Worm (Caenorhabditis elegans) whole organism, L4 larva: Measurements from ENCODE around the gene C08F8.15.

Source experiments
- F37D6.2 ChIP-seq: sonication (generic microtip); optimal IDR thresholded peaks from 2 replicates; lab custom pipeline; 2016; ENCODE audit warnings: mild to moderate bottlenecking, missing genetic modification characterization, missing compliant biosample characterization
- F44E2.7 ChIP-seq: fragments of 200-800 bp; sonication (Bioruptor generic); IDR thresholded peaks from 2 replicates; pipeline ENCODE4 v2.1.2; 2022; ENCODE audit warnings: missing genetic modification characterization, missing compliant biosample characterization
- Y75B8A.6 ChIP-seq: fragments of 200-800 bp; sonication (Bioruptor generic); IDR thresholded peaks from 2 replicates; pipeline ENCODE4 v1.3.6; 2022; ENCODE audit warnings: missing genetic modification reagents, missing genetic modification characterization, missing compliant biosample characterization
- ama-1 ChIP-seq: fragments of 150-350 bp; optimal IDR thresholded peaks from 2 replicates; lab custom pipeline; 2014; ENCODE audit warnings: inconsistent platforms, mixed read lengths
- arid-1 ChIP-seq: fragments of 200-800 bp; sonication (Bioruptor generic); conservative IDR thresholded peaks from 2 replicates; pipeline ENCODE4 v1.3.6; 2022; ENCODE audit warnings: missing genetic modification reagents, missing genetic modification characterization, missing compliant biosample characterization
- ceh-44 ChIP-seq: fragments of 200-800 bp; sonication (Bioruptor generic); IDR thresholded peaks from 2 replicates; pipeline ENCODE4 v1.3.6; 2022; ENCODE audit warnings: missing genetic modification reagents, missing genetic modification characterization, missing compliant biosample characterization
- ceh-62 ChIP-seq: sonication (generic microtip); optimal IDR thresholded peaks from 2 replicates; lab custom pipeline; 2017; ENCODE audit warnings: missing biosample characterization, missing genetic modification characterization
- cey-2 ChIP-seq: sonication (generic microtip); optimal IDR thresholded peaks from 3 replicates; lab custom pipeline; 2017; ENCODE audit warnings: missing genetic modification characterization, mild to moderate bottlenecking, missing compliant biosample characterization, antibody characterized with exemption, borderline replicate concordance; ENCODE audit not compliant: insufficient read depth
- ctbp-1 ChIP-seq: fragments of 200-800 bp; sonication (Bioruptor generic); IDR thresholded peaks from 2 replicates; pipeline ENCODE4 v1.3.6; 2022; ENCODE audit warnings: missing genetic modification reagents, missing genetic modification characterization, missing compliant biosample characterization
- dmd-6 ChIP-seq: fragments of 200-800 bp; sonication (Bioruptor generic); IDR thresholded peaks from 2 replicates; pipeline ENCODE4 v1.3.6; 2022; ENCODE audit warnings: missing genetic modification reagents, missing genetic modification characterization, missing compliant biosample characterization
- dmd-8 ChIP-seq: fragments of 200-800 bp; sonication (Bioruptor generic); IDR thresholded peaks from 2 replicates; pipeline ENCODE4 v1.3.6; 2022; ENCODE audit warnings: missing genetic modification characterization, missing compliant biosample characterization
- dmd-9 ChIP-seq: fragments of 200-800 bp; sonication (Bioruptor generic); IDR thresholded peaks from 2 replicates; pipeline ENCODE4 v1.3.6; 2022; ENCODE audit warnings: missing genetic modification reagents, missing genetic modification characterization, missing compliant biosample characterization
- duxl-1 ChIP-seq: sonication (generic microtip); optimal IDR thresholded peaks from 2 replicates; lab custom pipeline; 2016; ENCODE audit warnings: mild to moderate bottlenecking, missing genetic modification characterization, moderate library complexity, missing compliant biosample characterization; ENCODE audit not compliant: poor library complexity
- dve-1 ChIP-seq: sonication (generic microtip); optimal IDR thresholded peaks from 2 replicates; lab custom pipeline; 2017; ENCODE audit warnings: antibody characterized with exemption, mild to moderate bottlenecking, missing genetic modification characterization, missing compliant biosample characterization; ENCODE audit not compliant: insufficient read depth
- egl-43 ChIP-seq: fragments of 200-800 bp; sonication (Bioruptor generic); IDR thresholded peaks from 2 replicates; pipeline ENCODE4 v1.3.6; 2022; ENCODE audit warnings: missing genetic modification reagents, missing genetic modification characterization, missing compliant biosample characterization
- fkh-10 ChIP-seq: fragments of 150-350 bp; optimal IDR thresholded peaks from 2 replicates; lab custom pipeline; 2014; ENCODE audit warnings: missing biosample characterization, missing genetic modification reagents, missing genetic modification characterization
- fos-1 ChIP-seq: fragments of 150-350 bp; optimal IDR thresholded peaks from 2 replicates; lab custom pipeline; 2014; ENCODE audit warnings: missing biosample characterization, missing genetic modification characterization
- gei-8 ChIP-seq: fragments of 200-800 bp; sonication (Bioruptor generic); optimal IDR thresholded peaks from 2 replicates; lab custom pipeline; 2018; ENCODE audit warnings: mild to moderate bottlenecking, missing genetic modification characterization, missing compliant biosample characterization
- hlh-11 ChIP-seq: fragments of 200-800 bp; sonication (Bioruptor generic); optimal IDR thresholded peaks from 2 replicates; lab custom pipeline; 2018; ENCODE audit warnings: mild to moderate bottlenecking, missing genetic modification characterization, missing compliant biosample characterization
- hlh-30 ChIP-seq: sonication (generic microtip); optimal IDR thresholded peaks from 2 replicates; lab custom pipeline; 2017; ENCODE audit warnings: antibody characterized with exemption, mild to moderate bottlenecking, missing genetic modification characterization, missing compliant biosample characterization; ENCODE audit not compliant: insufficient read depth
- jun-1 ChIP-seq: fragments of 150-350 bp; optimal IDR thresholded peaks from 2 replicates; lab custom pipeline; 2014; ENCODE audit warnings: missing biosample characterization, missing genetic modification reagents, missing genetic modification characterization
- lin-15B ChIP-seq: fragments of 150-350 bp; sonication (generic microtip); optimal IDR thresholded peaks from 3 replicates; lab custom pipeline; 2014; ENCODE audit warnings: missing biosample characterization, missing genetic modification characterization
- lin-29 ChIP-seq: fragments of 200-800 bp; sonication (Bioruptor generic); IDR thresholded peaks from 2 replicates; pipeline ENCODE4 v1.3.6; 2022; ENCODE audit warnings: missing genetic modification reagents, missing genetic modification characterization, missing compliant biosample characterization
- lin-38 ChIP-seq: fragments of 200-800 bp; sonication (Bioruptor generic); IDR thresholded peaks from 2 replicates; pipeline ENCODE4 v1.3.6; 2022; ENCODE audit warnings: missing genetic modification reagents, missing genetic modification characterization, missing compliant biosample characterization
- mdt-29 ChIP-seq: fragments of 200-800 bp; sonication (Bioruptor generic); IDR thresholded peaks from 2 replicates; pipeline ENCODE4 v1.3.6; 2022; ENCODE audit warnings: missing genetic modification reagents, missing genetic modification characterization, missing compliant biosample characterization
- mxl-2 ChIP-seq: fragments of 200-800 bp; sonication (Bioruptor generic); conservative IDR thresholded peaks from 2 replicates; pipeline ENCODE4 v1.3.6; 2022; ENCODE audit warnings: missing genetic modification reagents, missing genetic modification characterization, missing compliant biosample characterization
- nhr-102 ChIP-seq: sonication (generic microtip); optimal IDR thresholded peaks from 2 replicates; lab custom pipeline; 2016; ENCODE audit warnings: mild to moderate bottlenecking, missing genetic modification characterization, moderate library complexity, missing compliant biosample characterization
- nhr-11 ChIP-seq: fragments of 150-350 bp; optimal IDR thresholded peaks from 2 replicates; lab custom pipeline; 2014; ENCODE audit warnings: missing biosample characterization, missing genetic modification characterization
- nhr-25 ChIP-seq: sonication (generic microtip); optimal IDR thresholded peaks from 2 replicates; lab custom pipeline; 2017; ENCODE audit warnings: missing genetic modification characterization, mild to moderate bottlenecking, missing compliant biosample characterization, antibody characterized with exemption, moderate library complexity, borderline replicate concordance; ENCODE audit not compliant: insufficient read depth
- nhr-28 ChIP-seq: fragments of 150-350 bp; optimal IDR thresholded peaks from 2 replicates; lab custom pipeline; 2014; ENCODE audit warnings: missing biosample characterization, missing genetic modification characterization
- nhr-42 ChIP-seq: fragments of 200-800 bp; sonication (Bioruptor generic); IDR thresholded peaks from 2 replicates; pipeline ENCODE4 v1.3.6; 2022; ENCODE audit warnings: missing genetic modification characterization, missing compliant biosample characterization
- nhr-48 ChIP-seq: sonication (generic microtip); optimal IDR thresholded peaks from 2 replicates; lab custom pipeline; 2016; ENCODE audit warnings: mild to moderate bottlenecking, missing genetic modification characterization, missing compliant biosample characterization
- nhr-6 ChIP-seq: fragments of 150-350 bp; optimal IDR thresholded peaks from 2 replicates; lab custom pipeline; 2014; ENCODE audit warnings: missing biosample characterization, missing genetic modification characterization
- pha-4 ChIP-seq, 2 experiments: fragments of 150-350 bp in 1 of 2; fragments of 200-800 bp in 1 of 2; sonication (Bioruptor generic) in 1 of 2; IDR thresholded peaks in 1 of 2; optimal IDR thresholded peaks in 1 of 2; 2 replicates each; pipeline versions ENCODE4 v1.3.6 to Lab custom; 2014 to 2022; ENCODE audit warnings: missing genetic modification characterization in 2 of 2, missing genetic modification reagents in 2 of 2, missing biosample characterization in 1 of 2, missing compliant biosample characterization in 1 of 2
- php-3 ChIP-seq: fragments of 200-800 bp; sonication (Bioruptor generic); IDR thresholded peaks from 2 replicates; pipeline ENCODE4 v1.3.6; 2022; ENCODE audit warnings: missing genetic modification reagents, missing genetic modification characterization, missing compliant biosample characterization
- pqm-1 ChIP-seq: sonication (generic microtip); optimal IDR thresholded peaks from 2 replicates; lab custom pipeline; 2017; ENCODE audit warnings: missing biosample characterization, missing genetic modification characterization
- rbr-2 ChIP-seq: sonication (generic microtip); optimal IDR thresholded peaks from 2 replicates; lab custom pipeline; 2016; ENCODE audit warnings: missing genotype, missing genetic modification characterization, missing compliant biosample characterization
- sdz-12 ChIP-seq: fragments of 200-800 bp; sonication (Bioruptor generic); optimal IDR thresholded peaks from 2 replicates; lab custom pipeline; 2018; ENCODE audit warnings: mild to moderate bottlenecking, missing genetic modification characterization, missing compliant biosample characterization
- spr-1 ChIP-seq: sonication (generic microtip); optimal IDR thresholded peaks from 2 replicates; lab custom pipeline; 2016; ENCODE audit warnings: mild to moderate bottlenecking, missing genetic modification characterization, missing compliant biosample characterization
- spr-3 ChIP-seq: fragments of 200-800 bp; sonication (Bioruptor generic); optimal IDR thresholded peaks from 2 replicates; lab custom pipeline; 2018; ENCODE audit warnings: mild to moderate bottlenecking, missing genetic modification characterization, missing compliant biosample characterization
- tag-97 ChIP-seq: fragments of 200-800 bp; sonication (Bioruptor generic); IDR thresholded peaks from 2 replicates; pipeline ENCODE4 v1.3.6; 2022; ENCODE audit warnings: missing genetic modification characterization, missing compliant biosample characterization
- tra-1 ChIP-seq: fragments of 200-800 bp; sonication (Bioruptor generic); IDR thresholded peaks from 2 replicates; pipeline ENCODE4 v1.3.6; 2022; ENCODE audit warnings: missing genetic modification reagents, missing genetic modification characterization, missing compliant biosample characterization
- unc-130 ChIP-seq: sonication (generic microtip); optimal IDR thresholded peaks from 2 replicates; lab custom pipeline; 2016; ENCODE audit warnings: missing genetic modification reagents, missing genetic modification characterization, missing compliant biosample characterization
- unc-39 ChIP-seq: sonication (generic microtip); optimal IDR thresholded peaks from 2 replicates; lab custom pipeline; 2017; ENCODE audit warnings: missing biosample characterization, missing genetic modification characterization
- vab-7 ChIP-seq: fragments of 200-800 bp; sonication (Bioruptor generic); IDR thresholded peaks from 2 replicates; pipeline ENCODE4 v1.3.6; 2022; ENCODE audit warnings: missing genetic modification reagents, missing genetic modification characterization, missing compliant biosample characterization

C08F8.15 gene

ce11 chrIV:11149454-11150163 lies 11.0 kb downstream of the C08F8.15 start, which contains the start of the genes F01G4.6 and pfd-1 (continued):
- TF ChIP-seq egl-43 (GFP tag; lab: Robert Waterston, UW): 0 out of 2 replicates have a peak, but pooled peaks have one; percentile 56
- peak; percentile 67 for TF ChIP-seq fkh-10 (GFP tag; lab: Kevin White, UChicago)
- TF ChIP-seq vab-7: peak; percentile 55; the same call in 1 of the 2 replicates
- TF ChIP-seq sdz-12 (GFP tag; lab: Kevin White, UChicago): peak; percentile 30
- TF ChIP-seq ctbp-1 (GFP tag; lab: Robert Waterston, UW): peak; percentile 69; the same call in 1 of the 2 replicates
- TF ChIP-seq arid-1: peak; percentile 91
- TF ChIP-seq ama-1: peak; percentile 53
- TF ChIP-seq fos-1 (tag; lab: Kevin White, UChicago): no peak
- TF ChIP-seq F37D6.2 (tag; lab: Kevin White, UChicago): peak; percentile 79
- peak; percentile 45 for TF ChIP-seq gei-8 (GFP tag; lab: Kevin White, UChicago)
- no peak for TF ChIP-seq dmd-9 (GFP tag; lab: Robert Waterston, UW)
- peak; percentile 42 for TF ChIP-seq spr-1 (tag; lab: Kevin White, UChicago)
- TF ChIP-seq unc-130: peak; percentile 24
- 0 out of 2 replicates have a peak, but pooled peaks have one; percentile 11 for TF ChIP-seq nhr-42 (GFP tag; lab: Robert Waterston, UW)
- no peak for TF ChIP-seq ceh-62 (tag; lab: Kevin White, UChicago)
- peak; percentile 87 for TF ChIP-seq nhr-28 (tag; lab: Kevin White, UChicago)
- peak; percentile 92 for TF ChIP-seq nhr-6
- peak; percentile 83 for TF ChIP-seq jun-1
- TF ChIP-seq Y75B8A.6 (GFP tag; lab: Robert Waterston, UW): 0 out of 2 replicates have a peak, but pooled peaks have one; percentile 47
- TF ChIP-seq spr-3 (GFP tag; lab: Kevin White, UChicago): no peak
- peak; percentile 85 for TF ChIP-seq pha-4 (GFP tag; IDR thresholded peaks at IDR 0.05; lab: Robert Waterston, UW)
- TF ChIP-seq pha-4 (tag; optimal IDR thresholded peaks at IDR 0.05; lab: Kevin White, UChicago): peak; percentile 74
- TF ChIP-seq dmd-8 (GFP tag; lab: Robert Waterston, UW): no peak
- peak; percentile 92 for TF ChIP-seq nhr-11 (tag; lab: Kevin White, UChicago)
- TF ChIP-seq dmd-6: peak; percentile 90
- TF ChIP-seq lin-29: peak; percentile 71; the same call in 1 of the 2 replicates
- TF ChIP-seq unc-39 (tag; lab: Kevin White, UChicago): no peak
- TF ChIP-seq pqm-1 (tag; lab: Kevin White, UChicago): peak; percentile 9
- peak; percentile 75 for TF ChIP-seq php-3 (GFP tag; lab: Robert Waterston, UW)
- peak; percentile 66; the same call in 1 of the 2 replicates for TF ChIP-seq mxl-2 (GFP tag; lab: Robert Waterston, UW)
- TF ChIP-seq F44E2.7 (GFP tag; lab: Robert Waterston, UW): no peak
- no peak for TF ChIP-seq lin-15B (tag; lab: Kevin White, UChicago)
- TF ChIP-seq lin-38: peak; percentile 84
- peak; percentile 76 for TF ChIP-seq duxl-1 (tag; lab: Kevin White, UChicago)
- TF ChIP-seq nhr-25 (tag; lab: Kevin White, UChicago): peak; percentile 80
- no peak for TF ChIP-seq tag-97
- no peak for TF ChIP-seq ceh-44 (GFP tag; lab: Robert Waterston, UW)
- no peak for TF ChIP-seq cey-2 (tag; lab: Kevin White, UChicago)
- peak; percentile 89 for TF ChIP-seq hlh-30 (tag; lab: Kevin White, UChicago)
- peak; percentile 99 for TF ChIP-seq dve-1 (tag; lab: Kevin White, UChicago)
- TF ChIP-seq hlh-11 (tag; lab: Kevin White, UChicago): peak; percentile 92
- TF ChIP-seq nhr-48 (tag; lab: Kevin White, UChicago): peak; percentile 66
- TF ChIP-seq tra-1 (GFP tag; lab: Robert Waterston, UW): 0 out of 2 replicates have a peak, but pooled peaks have one; percentile 11
- peak; percentile 83 for TF ChIP-seq nhr-102 (tag; lab: Kevin White, UChicago)
- peak; percentile 49; the same call in 1 of the 2 replicates for TF ChIP-seq mdt-29
- peak; percentile 91 for TF ChIP-seq rbr-2
